Worm (Caenorhabditis elegans) whole organism, midembryonic: ENCODE results near the gene Y57E12B.10.

Experiments
- klf-2 ChIP-seq: fragments of 200-800 bp; sonication (Bioruptor generic); conservative IDR thresholded peaks from 2 replicates; pipeline ENCODE4 v1.3.6; 2022; ENCODE audit warnings: missing genetic modification reagents, missing genetic modification characterization, missing compliant biosample characterization
- ztf-29 ChIP-seq: fragments of 200-800 bp; sonication (Bioruptor generic); IDR thresholded peaks from 2 replicates; pipeline ENCODE4 v1.3.6; 2022; ENCODE audit warnings: missing genetic modification reagents, missing genetic modification characterization, missing compliant biosample characterization

- TF ChIP-seq klf-2 (GFP tag; lab: Robert Waterston, UW) = no peak
- TF ChIP-seq ztf-29 (GFP tag; lab: Robert Waterston, UW) = no peak
Measured at ce11 chrV:6926633-6927032, 9.1 kb downstream of the Y57E12B.10 start.
